Worm (Caenorhabditis elegans) whole organism, L4/young adult: ENCODE results near the gene bath-29.

Experiments used
- dao-5 ChIP-seq: sonication (generic microtip); optimal IDR thresholded peaks from 2 replicates; lab custom pipeline; 2016; ENCODE audit warnings: missing genotype, missing genetic modification characterization, moderate library complexity, missing compliant biosample characterization
- him-1 ChIP-seq: sonication (generic microtip); optimal IDR thresholded peaks from 2 replicates; lab custom pipeline; 2016; ENCODE audit warnings: missing genotype, missing genetic modification reagents, missing genetic modification characterization, missing compliant biosample characterization

DNA sequence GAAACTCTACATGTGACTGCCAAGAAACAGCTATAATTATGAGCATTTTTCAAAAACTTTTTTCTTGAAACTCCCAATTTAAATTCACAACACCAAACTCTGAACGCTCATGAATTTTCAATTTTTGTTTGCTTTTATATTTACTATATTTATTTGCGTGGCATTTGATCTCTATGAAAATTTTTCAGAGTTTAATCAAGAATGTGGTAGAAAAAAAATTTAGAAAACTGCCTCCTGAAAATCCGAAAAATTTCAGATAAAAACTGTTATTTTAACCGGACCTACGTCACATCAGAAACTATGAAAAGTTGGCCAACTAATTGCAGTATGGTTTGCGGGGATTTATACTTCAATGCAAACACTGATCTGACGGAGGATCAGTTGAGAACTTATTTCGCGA, 16.3 kb upstream of the bath-29 start, which contains the start of gene irld-27:
- no peak for TF ChIP-seq him-1 (tag; lab: Kevin White, UChicago)
- no peak for TF ChIP-seq dao-5 (tag; lab: Kevin White, UChicago)
